Worm (Caenorhabditis elegans) whole organism, L1 larva: Measurements from ENCODE around the gene T28A8.2.

Source experiments
- C04F5.9 ChIP-seq: sonication (generic microtip); optimal IDR thresholded peaks from 2 replicates; lab custom pipeline; 2016; ENCODE audit warnings: missing genetic modification characterization, missing compliant biosample characterization
- F16B12.6 ChIP-seq: fragments of 150-350 bp; optimal IDR thresholded peaks from 2 replicates; lab custom pipeline; 2014; ENCODE audit warnings: missing biosample characterization, missing genetic modification characterization
- Y116A8C.19 ChIP-seq: sonication (generic microtip); optimal IDR thresholded peaks from 2 replicates; lab custom pipeline; 2016; ENCODE audit warnings: missing compliant biosample characterization, missing genetic modification characterization, borderline replicate concordance
- alr-1 ChIP-seq: fragments of 200-800 bp; sonication (Bioruptor generic); optimal IDR thresholded peaks from 2 replicates; lab custom pipeline; 2018; ENCODE audit warnings: borderline replicate concordance, mild to moderate bottlenecking, missing genetic modification characterization, missing compliant biosample characterization
- ceh-82 ChIP-seq, 3 experiments: fragments of 150-350 bp in 1 of 3; sonication (generic microtip) in 2 of 3; optimal IDR thresholded peaks; 2 replicates each; lab custom pipeline; 2014 to 2017; ENCODE audit warnings: missing biosample characterization in 3 of 3, missing genetic modification characterization in 3 of 3
- ceh-88 ChIP-seq: fragments of 200-800 bp; sonication (Bioruptor generic); IDR thresholded peaks from 2 replicates; pipeline ENCODE4 v1.3.6; 2022; ENCODE audit warnings: missing genetic modification characterization, missing compliant biosample characterization
- ceh-90 ChIP-seq: sonication (generic microtip); optimal IDR thresholded peaks from 2 replicates; lab custom pipeline; 2016; ENCODE audit warnings: missing genetic modification characterization, missing compliant biosample characterization
- ces-1 ChIP-seq: fragments of 150-350 bp; optimal IDR thresholded peaks from 2 replicates; lab custom pipeline; 2014; ENCODE audit warnings: missing biosample characterization, missing genetic modification reagents, missing genetic modification characterization
- dsc-1 ChIP-seq: sonication (generic microtip); optimal IDR thresholded peaks from 2 replicates; lab custom pipeline; 2016; ENCODE audit warnings: mild to moderate bottlenecking, missing genetic modification characterization, missing compliant biosample characterization
- efl-3 ChIP-seq: fragments of 200-800 bp; sonication (Bioruptor generic); optimal IDR thresholded peaks from 2 replicates; lab custom pipeline; 2018; ENCODE audit warnings: mild to moderate bottlenecking, missing genetic modification characterization, missing compliant biosample characterization
- egl-13 ChIP-seq: sonication (generic microtip); optimal IDR thresholded peaks from 2 replicates; lab custom pipeline; 2016; ENCODE audit warnings: missing genotype, missing genetic modification reagents, missing genetic modification characterization, missing compliant biosample characterization
- elt-3 ChIP-seq, 6 experiments: fragments of 150-350 bp in 1 of 6; sonication (generic microtip); optimal IDR thresholded peaks; 2 replicates each; lab custom pipeline; 2017 to 2018; ENCODE audit warnings: missing biosample characterization in 6 of 6, missing genetic modification characterization in 6 of 6, inconsistent platforms in 1 of 6
- ets-5 ChIP-seq: fragments of 200-800 bp; sonication (Bioruptor generic); IDR thresholded peaks from 2 replicates; pipeline ENCODE4 v1.3.6; 2022; ENCODE audit warnings: missing genetic modification characterization, missing compliant biosample characterization
- fkh-4 ChIP-seq: sonication (generic microtip); optimal IDR thresholded peaks from 2 replicates; lab custom pipeline; 2016; ENCODE audit warnings: missing compliant biosample characterization, missing genetic modification characterization, borderline replicate concordance
- fkh-8 ChIP-seq: sonication (generic microtip); optimal IDR thresholded peaks from 2 replicates; lab custom pipeline; 2016; ENCODE audit warnings: mild to moderate bottlenecking, missing genetic modification characterization, missing compliant biosample characterization
- grh-1 ChIP-seq: fragments of 200-800 bp; sonication (Bioruptor generic); IDR thresholded peaks from 2 replicates; pipeline ENCODE4 v1.3.6; 2022; ENCODE audit warnings: missing genetic modification reagents, missing genetic modification characterization, missing compliant biosample characterization
- hlh-17 ChIP-seq: fragments of 200-800 bp; sonication (Bioruptor generic); optimal IDR thresholded peaks from 2 replicates; lab custom pipeline; 2018; ENCODE audit warnings: missing genetic modification characterization, mild to moderate bottlenecking, missing compliant biosample characterization, moderate library complexity, borderline replicate concordance
- hpl-2 ChIP-seq: fragments of 150-350 bp; optimal IDR thresholded peaks from 2 replicates; lab custom pipeline; 2014; ENCODE audit warnings: missing biosample characterization, missing genetic modification reagents, missing genetic modification characterization
- irx-1 ChIP-seq: sonication (generic microtip); optimal IDR thresholded peaks from 2 replicates; lab custom pipeline; 2016; ENCODE audit warnings: missing genetic modification characterization, missing compliant biosample characterization
- isw-1 ChIP-seq: fragments of 200-800 bp; sonication (Bioruptor generic); IDR thresholded peaks from 2 replicates; pipeline ENCODE4 v1.3.6; 2022; ENCODE audit warnings: missing genetic modification characterization, missing compliant biosample characterization
- jun-1 ChIP-seq: fragments of 150-350 bp; optimal IDR thresholded peaks from 2 replicates; lab custom pipeline; 2014; ENCODE audit warnings: missing biosample characterization, missing genetic modification reagents, missing genetic modification characterization
- lin-13 ChIP-seq: fragments of 150-350 bp; optimal IDR thresholded peaks from 2 replicates; lab custom pipeline; 2014; ENCODE audit warnings: missing biosample characterization, missing genetic modification reagents, missing genetic modification characterization
- lin-14 ChIP-seq: fragments of 200-800 bp; sonication (Bioruptor generic); optimal IDR thresholded peaks from 2 replicates; lab custom pipeline; 2018; ENCODE audit warnings: mild to moderate bottlenecking, missing genetic modification characterization, moderate library complexity, missing compliant biosample characterization
- lin-15B ChIP-seq: fragments of 150-350 bp; sonication (generic microtip); optimal IDR thresholded peaks from 3 replicates; lab custom pipeline; 2014; ENCODE audit warnings: missing biosample characterization, missing genetic modification characterization
- lin-35 ChIP-seq, 2 experiments: fragments of 150-350 bp; optimal IDR thresholded peaks; 2 replicates each; lab custom pipeline; 2014; ENCODE audit warnings: missing biosample characterization in 2 of 2, missing genetic modification characterization in 2 of 2, missing genetic modification reagents in 2 of 2
- lin-39 ChIP-seq: fragments of 150-350 bp; optimal IDR thresholded peaks from 2 replicates; lab custom pipeline; 2014; ENCODE audit warnings: missing biosample characterization, missing genetic modification reagents, missing genetic modification characterization
- lir-3 ChIP-seq: sonication (generic microtip); optimal IDR thresholded peaks from 2 replicates; lab custom pipeline; 2016; ENCODE audit warnings: mild to moderate bottlenecking, missing genetic modification characterization, moderate library complexity, missing compliant biosample characterization; ENCODE audit not compliant: poor library complexity
- lsy-2 ChIP-seq, 2 experiments: fragments of 150-350 bp; optimal IDR thresholded peaks; 2 replicates each; lab custom pipeline; 2014; ENCODE audit warnings: missing biosample characterization in 2 of 2, missing genetic modification characterization in 2 of 2
- mab-9 ChIP-seq: fragments of 200-800 bp; sonication (Bioruptor generic); IDR thresholded peaks from 2 replicates; pipeline ENCODE4 v1.3.6; 2022; ENCODE audit warnings: missing genetic modification reagents, missing genetic modification characterization, missing compliant biosample characterization
- mdl-1 ChIP-seq, 2 experiments: fragments of 150-350 bp; optimal IDR thresholded peaks; 2 replicates each; lab custom pipeline; 2014 to 2017; ENCODE audit warnings: missing biosample characterization in 2 of 2, missing genetic modification characterization in 2 of 2, inconsistent platforms in 1 of 2
- mef-2 ChIP-seq: fragments of 150-350 bp; optimal IDR thresholded peaks from 2 replicates; lab custom pipeline; 2014; ENCODE audit warnings: missing biosample characterization, missing genetic modification characterization
- mep-1 ChIP-seq: fragments of 150-350 bp; optimal IDR thresholded peaks from 2 replicates; lab custom pipeline; 2014; ENCODE audit warnings: missing biosample characterization, missing genetic modification characterization
- nhr-11 ChIP-seq: fragments of 150-350 bp; optimal IDR thresholded peaks from 2 replicates; lab custom pipeline; 2014; ENCODE audit warnings: missing biosample characterization, missing genetic modification characterization
- nhr-237 ChIP-seq: fragments of 150-350 bp; optimal IDR thresholded peaks from 2 replicates; lab custom pipeline; 2014; ENCODE audit warnings: missing biosample characterization, missing genetic modification characterization
- nhr-28 ChIP-seq: fragments of 150-350 bp; optimal IDR thresholded peaks from 2 replicates; lab custom pipeline; 2014; ENCODE audit warnings: missing biosample characterization, missing genetic modification characterization
- nhr-47 ChIP-seq: sonication (generic microtip); optimal IDR thresholded peaks from 2 replicates; lab custom pipeline; 2016; ENCODE audit warnings: mild to moderate bottlenecking, missing genetic modification characterization, moderate library complexity, missing compliant biosample characterization
- nhr-84 ChIP-seq: sonication (generic microtip); optimal IDR thresholded peaks from 2 replicates; lab custom pipeline; 2017; ENCODE audit warnings: missing biosample characterization, missing genetic modification characterization
- pag-3 ChIP-seq: sonication (generic microtip); optimal IDR thresholded peaks from 2 replicates; lab custom pipeline; 2017; ENCODE audit warnings: missing genetic modification characterization, mild to moderate bottlenecking, missing compliant biosample characterization, antibody characterized with exemption, borderline replicate concordance; ENCODE audit not compliant: insufficient read depth
- pax-3 ChIP-seq: fragments of 200-800 bp; sonication (Bioruptor generic); optimal IDR thresholded peaks from 2 replicates; lab custom pipeline; 2018; ENCODE audit warnings: mild to moderate bottlenecking, missing genetic modification characterization, moderate library complexity, missing compliant biosample characterization
- pqm-1 ChIP-seq: sonication (generic microtip); optimal IDR thresholded peaks from 3 replicates; lab custom pipeline; 2017; ENCODE audit warnings: missing biosample characterization, missing genetic modification characterization
- rnt-1 ChIP-seq: sonication (generic microtip); optimal IDR thresholded peaks from 2 replicates; lab custom pipeline; 2016; ENCODE audit warnings: mild to moderate bottlenecking, missing genetic modification characterization, moderate library complexity, missing compliant biosample characterization
- skn-1 ChIP-seq: fragments of 150-350 bp; optimal IDR thresholded peaks from 2 replicates; lab custom pipeline; 2014; ENCODE audit warnings: missing biosample characterization, missing genetic modification characterization
- sox-4 ChIP-seq: sonication (generic microtip); optimal IDR thresholded peaks from 2 replicates; lab custom pipeline; 2016; ENCODE audit warnings: missing genetic modification characterization, missing compliant biosample characterization
- sup-37 ChIP-seq: fragments of 200-800 bp; sonication (Bioruptor generic); optimal IDR thresholded peaks from 2 replicates; lab custom pipeline; 2018; ENCODE audit warnings: mild to moderate bottlenecking, missing genetic modification characterization, missing compliant biosample characterization
- swsn-7 ChIP-seq: sonication (generic microtip); optimal IDR thresholded peaks from 2 replicates; lab custom pipeline; 2016; ENCODE audit warnings: missing genetic modification characterization, missing compliant biosample characterization
- tbx-2 ChIP-seq: sonication (generic microtip); optimal IDR thresholded peaks from 2 replicates; lab custom pipeline; 2016; ENCODE audit warnings: missing genetic modification characterization, missing compliant biosample characterization
- tlp-1 ChIP-seq: fragments of 150-350 bp; optimal IDR thresholded peaks from 2 replicates; lab custom pipeline; 2014; ENCODE audit warnings: missing biosample characterization, missing genetic modification characterization
- unc-30 ChIP-seq: sonication (generic microtip); optimal IDR thresholded peaks from 2 replicates; lab custom pipeline; 2017; ENCODE audit warnings: missing biosample characterization, missing genetic modification characterization
- unc-62 ChIP-seq: fragments of 150-350 bp; optimal IDR thresholded peaks from 2 replicates; lab custom pipeline; 2014; ENCODE audit warnings: missing biosample characterization, missing genetic modification reagents, missing genetic modification characterization
- unc-86 ChIP-seq: sonication (generic microtip); optimal IDR thresholded peaks from 2 replicates; lab custom pipeline; 2016; ENCODE audit warnings: missing genetic modification characterization, missing compliant biosample characterization
- zag-1 ChIP-seq: fragments of 150-350 bp; optimal IDR thresholded peaks from 2 replicates; lab custom pipeline; 2014; ENCODE audit warnings: missing biosample characterization, missing genetic modification characterization
- zip-4 ChIP-seq: fragments of 200-800 bp; sonication (Bioruptor generic); optimal IDR thresholded peaks from 2 replicates; lab custom pipeline; 2018; ENCODE audit warnings: mild to moderate bottlenecking, missing genetic modification characterization, moderate library complexity, missing compliant biosample characterization
- ztf-4 ChIP-seq: fragments of 150-350 bp; optimal IDR thresholded peaks from 2 replicates; lab custom pipeline; 2014; ENCODE audit warnings: missing biosample characterization, missing genetic modification characterization

The T28A8.2 gene

ce11 chrIII:13530017-13530416 is 34.5 kb upstream of the T28A8.2 start (continued):
- no peak for TF ChIP-seq hpl-2 (GFP tag; lab: Kevin White, UChicago)
- no peak for TF ChIP-seq ztf-4 (tag; lab: Kevin White, UChicago)
- TF ChIP-seq grh-1 = no peak; the same call in 1 of the 2 replicates
- TF ChIP-seq alr-1 (tag; lab: Kevin White, UChicago) = no peak
- no peak for TF ChIP-seq unc-30
- TF ChIP-seq elt-3 (tag; optimal IDR thresholded peaks at IDR 0.05; lab: Kevin White, UChicago) = peak in 1 of 6 experiments; percentile 12
- TF ChIP-seq ceh-82 (tag; optimal IDR thresholded peaks at IDR 0.05; lab: Kevin White, UChicago) = peak; percentile 62 to 87 (median 70)
- no peak for TF ChIP-seq sox-4
- TF ChIP-seq mdl-1 (tag; optimal IDR thresholded peaks at IDR 0.05; lab: Kevin White, UChicago) = peak in 1 of 2 experiments; percentile 38
- no peak for TF ChIP-seq pag-3
- no peak for TF ChIP-seq ets-5 (GFP tag; lab: Robert Waterston, UW)
- TF ChIP-seq sup-37 (GFP tag; lab: Kevin White, UChicago) = no peak
- no peak for TF ChIP-seq nhr-28 (tag; lab: Kevin White, UChicago)
- no peak for TF ChIP-seq ceh-88 (GFP tag; lab: Robert Waterston, UW)
- no peak for TF ChIP-seq mef-2 (tag; lab: Kevin White, UChicago)
- no peak for TF ChIP-seq efl-3 (GFP tag; lab: Kevin White, UChicago)
- no peak for TF ChIP-seq egl-13 (tag; lab: Kevin White, UChicago)
- peak; percentile 58 for TF ChIP-seq unc-86 (tag; lab: Kevin White, UChicago)
- peak; percentile 72 for TF ChIP-seq rnt-1 (tag; lab: Kevin White, UChicago)
- peak; percentile 78 for TF ChIP-seq lin-14
- peak; percentile 67 for TF ChIP-seq swsn-7 (tag; lab: Kevin White, UChicago)
- TF ChIP-seq lir-3 (tag; lab: Kevin White, UChicago) = no peak
- TF ChIP-seq skn-1 (tag; lab: Kevin White, UChicago) = peak; percentile 62
- TF ChIP-seq zag-1 (tag; lab: Kevin White, UChicago) = no peak
- peak; percentile 80 for TF ChIP-seq nhr-47 (tag; lab: Kevin White, UChicago)
- peak; percentile 82 to 92 for TF ChIP-seq lin-35 (GFP tag; optimal IDR thresholded peaks at IDR 0.05; lab: Kevin White, UChicago)
- peak; percentile 23 for TF ChIP-seq lin-39 (tag; lab: Kevin White, UChicago)
- no peak for TF ChIP-seq C04F5.9 (tag; lab: Kevin White, UChicago)
- TF ChIP-seq hlh-17 (GFP tag; lab: Kevin White, UChicago) = no peak
- peak; percentile 52 for TF ChIP-seq tbx-2
- peak; percentile 63 for TF ChIP-seq jun-1 (tag; lab: Kevin White, UChicago)
- TF ChIP-seq nhr-11 (tag; lab: Kevin White, UChicago) = no peak
- no peak for TF ChIP-seq unc-62 (GFP tag; lab: Kevin White, UChicago)
- no peak for TF ChIP-seq tlp-1 (tag; lab: Kevin White, UChicago)
- no peak for TF ChIP-seq ceh-90 (tag; lab: Kevin White, UChicago)
- TF ChIP-seq isw-1 (GFP tag; lab: Robert Waterston, UW) = peak; percentile 42
- TF ChIP-seq irx-1 (tag; lab: Kevin White, UChicago) = peak; percentile 20
- peak; percentile 62 for TF ChIP-seq fkh-8 (tag; lab: Kevin White, UChicago)
- no peak for TF ChIP-seq pqm-1 (tag; lab: Kevin White, UChicago)
- 0 out of 2 replicates have a peak, but pooled peaks have one; percentile 33 for TF ChIP-seq mab-9 (GFP tag; lab: Robert Waterston, UW)
- TF ChIP-seq pax-3 (tag; lab: Kevin White, UChicago) = no peak
- TF ChIP-seq nhr-84 (tag; lab: Kevin White, UChicago) = no peak
- no peak for TF ChIP-seq ces-1 (GFP tag; lab: Kevin White, UChicago)
- TF ChIP-seq lsy-2 (tag; optimal IDR thresholded peaks at IDR 0.05; lab: Kevin White, UChicago) = peak; percentile 71 to 79
- TF ChIP-seq dsc-1 (tag; lab: Kevin White, UChicago) = peak; percentile 63
- no peak for TF ChIP-seq fkh-4 (tag; lab: Kevin White, UChicago)
- TF ChIP-seq F16B12.6 (tag; lab: Kevin White, UChicago) = peak; percentile 51
- TF ChIP-seq mep-1 (tag; lab: Kevin White, UChicago) = peak; percentile 74
- no peak for TF ChIP-seq Y116A8C.19 (tag; lab: Kevin White, UChicago)
- no peak for TF ChIP-seq zip-4
- peak; percentile 50 for TF ChIP-seq lin-13 (GFP tag; lab: Kevin White, UChicago)
- no peak for TF ChIP-seq nhr-237 (tag; lab: Kevin White, UChicago)
- TF ChIP-seq lin-15B (tag; lab: Kevin White, UChicago) = peak; percentile 60
